Worm (Caenorhabditis elegans) whole organism, late embryonic: Measurements from ENCODE around the gene C17C3.5.

Experiments used
- C38D4.7 ChIP-seq: fragments of 200-800 bp; sonication (Bioruptor generic); optimal IDR thresholded peaks from 2 replicates; lab custom pipeline; 2018; ENCODE audit warnings: mild to moderate bottlenecking, missing genetic modification characterization, moderate library complexity, missing compliant biosample characterization
- T23F11.4 ChIP-seq: fragments of 200-800 bp; sonication (Bioruptor generic); optimal IDR thresholded peaks from 2 replicates; lab custom pipeline; 2018; ENCODE audit warnings: mild to moderate bottlenecking, missing genetic modification characterization, missing compliant biosample characterization
- ama-1 ChIP-seq: fragments of 150-350 bp; optimal IDR thresholded peaks from 2 replicates; lab custom pipeline; 2014
- ceh-45 ChIP-seq: fragments of 200-800 bp; sonication (Bioruptor generic); IDR thresholded peaks from 2 replicates; pipeline ENCODE4 v1.3.6; 2022; ENCODE audit warnings: missing genetic modification reagents, missing genetic modification characterization, missing compliant biosample characterization
- ceh-9 ChIP-seq: sonication (generic microtip); optimal IDR thresholded peaks from 2 replicates; lab custom pipeline; 2016; ENCODE audit warnings: mild to moderate bottlenecking, missing genetic modification characterization, inconsistent platforms, missing compliant biosample characterization
- dve-1 ChIP-seq: sonication (generic microtip); optimal IDR thresholded peaks from 2 replicates; lab custom pipeline; 2017; ENCODE audit warnings: antibody characterized with exemption, mild to moderate bottlenecking, missing genetic modification characterization, missing compliant biosample characterization
- elt-2 ChIP-seq: sonication (generic microtip); optimal IDR thresholded peaks from 2 replicates; lab custom pipeline; 2016; ENCODE audit warnings: missing genetic modification reagents, missing genetic modification characterization, missing compliant biosample characterization
- elt-4 ChIP-seq: sonication (generic microtip); optimal IDR thresholded peaks from 2 replicates; lab custom pipeline; 2016; ENCODE audit warnings: missing genetic modification characterization, missing compliant biosample characterization
- fkh-6 ChIP-seq: sonication (generic microtip); optimal IDR thresholded peaks from 2 replicates; lab custom pipeline; 2016; ENCODE audit warnings: missing genetic modification characterization, missing compliant biosample characterization
- hlh-30 ChIP-seq: sonication (generic microtip); optimal IDR thresholded peaks from 2 replicates; lab custom pipeline; 2017; ENCODE audit warnings: antibody characterized with exemption, missing genetic modification characterization, missing compliant biosample characterization; ENCODE audit not compliant: insufficient read depth
- pat-9 ChIP-seq: fragments of 200-800 bp; sonication (Bioruptor generic); optimal IDR thresholded peaks from 2 replicates; lab custom pipeline; 2018; ENCODE audit warnings: mild to moderate bottlenecking, missing genetic modification characterization, moderate library complexity, missing compliant biosample characterization
- pha-2 ChIP-seq: sonication (generic microtip); optimal IDR thresholded peaks from 2 replicates; lab custom pipeline; 2017; ENCODE audit warnings: mild to moderate bottlenecking, missing genetic modification characterization, missing compliant biosample characterization
- pha-4 ChIP-seq: fragments of 150-350 bp; optimal IDR thresholded peaks from 2 replicates; lab custom pipeline; 2018; ENCODE audit warnings: missing biosample characterization, missing genetic modification reagents, missing genetic modification characterization
- syd-9 ChIP-seq: sonication (generic microtip); optimal IDR thresholded peaks from 2 replicates; lab custom pipeline; 2016; ENCODE audit warnings: mild to moderate bottlenecking, missing genetic modification characterization, moderate library complexity, missing compliant biosample characterization

Gene C17C3.5

DNA sequence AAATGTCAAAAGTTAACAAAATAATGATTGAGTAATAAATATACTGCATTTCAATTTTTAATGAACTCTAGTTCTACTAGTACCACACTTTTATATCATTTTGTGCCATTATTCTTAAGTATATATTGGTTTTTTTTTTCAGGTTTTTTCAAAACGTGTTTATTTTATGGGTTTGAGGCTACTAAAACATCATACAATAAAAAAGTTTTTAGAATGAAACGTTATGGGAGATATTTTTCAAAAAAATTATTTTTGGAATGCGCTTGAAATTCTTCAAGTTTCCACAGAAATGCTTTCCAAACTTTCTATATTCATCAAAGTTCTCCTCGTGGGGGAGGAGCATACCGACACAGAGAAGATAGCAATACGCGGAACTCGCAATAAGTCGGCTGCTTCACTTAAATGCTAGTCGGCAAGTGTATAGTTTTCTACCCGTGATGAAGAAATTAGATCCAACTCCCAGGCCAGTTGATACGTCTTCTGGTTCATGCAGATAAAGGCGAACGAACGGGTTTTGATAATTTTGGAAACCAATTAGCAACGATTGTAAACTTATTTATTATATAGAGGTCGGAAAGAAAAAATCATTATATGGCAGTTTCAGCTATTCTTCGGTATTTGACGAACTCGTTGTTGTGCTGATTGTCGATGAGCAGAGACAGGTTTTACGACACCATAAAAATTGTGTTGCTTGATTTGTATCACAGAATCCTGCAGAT is 47.9 kb downstream of the C17C3.5 start, which contains the start of gene C17G10.10:
Gene C17G10.10 (minus strand): TSS at position 51 of the 719 bp plus-strand sequence.
- TF ChIP-seq syd-9 (no peak), C38D4.7 (GFP tag; lab: Kevin White, UChicago) (no peak), ceh-45 (no peak), ama-1 (lab: Kevin White, UChicago) (peak; percentile 17), dve-1 (peak; percentile 35), pha-2 (tag; lab: Kevin White, UChicago) (no peak), T23F11.4 (GFP tag; lab: Kevin White, UChicago) (no peak), pat-9 (tag; lab: Kevin White, UChicago) (no peak), hlh-30 (tag; lab: Kevin White, UChicago) (no peak), pha-4 (tag; lab: Kevin White, UChicago) (no peak), elt-4 (no peak), fkh-6 (tag; lab: Kevin White, UChicago) (no peak), elt-2 (peak; percentile 70), ceh-9 (no peak)
